Fruit fly (Drosophila melanogaster): ENCODE data around the gene Dys.

The Dys gene

dm6 chr3R:19467464-19467863, 6.6 kb downstream of the Dys start (continued):
- no peak for TF ChIP-seq usp (GFP tag; optimal IDR thresholded peaks at IDR 0.05)
- no peak; the same call in 2 of the 3 replicates for TF ChIP-seq B-H1 (GFP tag; IDR thresholded peaks at IDR 0.05)
- TF ChIP-seq Dip3 (GFP tag; optimal IDR thresholded peaks at IDR 0.05) = no peak
- TF ChIP-seq CG9932 (GFP tag; IDR thresholded peaks at IDR 0.05) = no peak
- TF ChIP-seq scrt (GFP tag; optimal IDR thresholded peaks at IDR 0.05) = no peak
- TF ChIP-seq CG33557 (GFP tag; optimal IDR thresholded peaks at IDR 0.05) = no peak
- no peak for TF ChIP-seq CG4820 (GFP tag; optimal IDR thresholded peaks at IDR 0.05)
- no peak for TF ChIP-seq her (GFP tag; optimal IDR thresholded peaks at IDR 0.05)
- TF ChIP-seq TFAM (GFP tag; optimal IDR thresholded peaks at IDR 0.05) = no peak
- no peak for TF ChIP-seq CG6175 (GFP tag; IDR thresholded peaks at IDR 0.05)
- no peak for TF ChIP-seq pum (GFP tag; optimal IDR thresholded peaks at IDR 0.05)
- TF ChIP-seq CG2889 (GFP tag; IDR thresholded peaks at IDR 0.05) = no peak
- TF ChIP-seq CG7963 (GFP tag; IDR thresholded peaks at IDR 0.05; ENCODE audit: partially characterized antibody) = no peak
- TF ChIP-seq pho (GFP tag; optimal IDR thresholded peaks at IDR 0.05) = no peak
- no peak for TF ChIP-seq HHEX (GFP tag; optimal IDR thresholded peaks at IDR 0.05)
- TF ChIP-seq sd (tag; optimal IDR thresholded peaks at IDR 0.05) = no peak
- TF ChIP-seq Bteb2 (GFP tag; optimal IDR thresholded peaks at IDR 0.05) = no peak
- TF ChIP-seq CG1792 (GFP tag; optimal IDR thresholded peaks at IDR 0.05) = no peak
- no peak for TF ChIP-seq Hmx (GFP tag; optimal IDR thresholded peaks at IDR 0.05)
- no peak for TF ChIP-seq CG5180 (GFP tag; optimal IDR thresholded peaks at IDR 0.05)
- TF ChIP-seq CG32767 (GFP tag; IDR thresholded peaks at IDR 0.05) = no peak
- no peak for TF ChIP-seq danr (GFP tag; IDR thresholded peaks at IDR 0.05)
- TF ChIP-seq CG9215 (GFP tag; IDR thresholded peaks at IDR 0.05) = no peak
- TF ChIP-seq nerfin-1 (tag; optimal IDR thresholded peaks at IDR 0.05) = no peak
- TF ChIP-seq Jarid2 (GFP tag; optimal IDR thresholded peaks at IDR 0.05) = no peak
- TF ChIP-seq CG10959 (GFP tag; IDR thresholded peaks at IDR 0.05) = no peak
- no peak for TF ChIP-seq sqz (GFP tag; optimal IDR thresholded peaks at IDR 0.05)
- no peak for TF ChIP-seq GATAe (GFP tag; conservative IDR thresholded peaks at IDR 0.05)
- no peak for TF ChIP-seq Atf6 (GFP tag; IDR thresholded peaks at IDR 0.05)
- no peak for TF ChIP-seq psq (GFP tag; optimal IDR thresholded peaks at IDR 0.05)
- TF ChIP-seq Optix (GFP tag; IDR thresholded peaks at IDR 0.05) = no peak
- TF ChIP-seq CG6254 (GFP tag; optimal IDR thresholded peaks at IDR 0.05) = no peak
- no peak for TF ChIP-seq CG8478 (optimal IDR thresholded peaks at IDR 0.05)
- TF ChIP-seq so (GFP tag; IDR thresholded peaks at IDR 0.05) = 0 out of 3 replicates have a peak, but pooled peaks have one; percentile 40
- TF ChIP-seq CG17912 (GFP tag; optimal IDR thresholded peaks at IDR 0.05) = peak; percentile 11
- TF ChIP-seq CG10431 (GFP tag; optimal IDR thresholded peaks at IDR 0.05) = no peak
- no peak for TF ChIP-seq pros (GFP tag; optimal IDR thresholded peaks at IDR 0.05)
- no peak for TF ChIP-seq CG7556 (GFP tag; optimal IDR thresholded peaks at IDR 0.05)
- no peak for TF ChIP-seq Adf1 (GFP tag; IDR thresholded peaks at IDR 0.05)
- TF ChIP-seq dpn (GFP tag; optimal IDR thresholded peaks at IDR 0.05) = no peak
- TF ChIP-seq gcm (GFP tag; optimal IDR thresholded peaks at IDR 0.05) = no peak
- no peak for TF ChIP-seq Poxn (GFP tag; IDR thresholded peaks at IDR 0.05)
- no peak for TF ChIP-seq trem (tag; optimal IDR thresholded peaks at IDR 0.05)
- TF ChIP-seq NFAT (GFP tag; IDR thresholded peaks at IDR 0.05) = no peak
- no peak for TF ChIP-seq Eip74EF (GFP tag; optimal IDR thresholded peaks at IDR 0.05)
- TF ChIP-seq az2 (GFP tag; optimal IDR thresholded peaks at IDR 0.05) = no peak
- no peak for TF ChIP-seq CG34422 (GFP tag; IDR thresholded peaks at IDR 0.05)
- no peak for TF ChIP-seq Ets97D (GFP tag; optimal IDR thresholded peaks at IDR 0.05)
- no peak for TF ChIP-seq tup (GFP tag; optimal IDR thresholded peaks at IDR 0.05)
- no peak for TF ChIP-seq sna (GFP tag; IDR thresholded peaks at IDR 0.05; ENCODE audit: partially characterized antibody)
- no peak for TF ChIP-seq CG10565 (GFP tag; optimal IDR thresholded peaks at IDR 0.05)
- TF ChIP-seq emc (GFP tag; optimal IDR thresholded peaks at IDR 0.05) = no peak
- TF ChIP-seq Sin3A (optimal IDR thresholded peaks at IDR 0.05) = no peak
